Fruit fly (Drosophila melanogaster) whole organism, embryonic: Measurements from ENCODE around the gene CG2691.

ENCODE experiments used
- ATbp ChIP-seq: fragments of 200-800 bp; sonication (Bioruptor generic); optimal IDR thresholded peaks from 2 replicates; lab custom pipeline; 2017; ENCODE audit warnings: missing biosample characterization, mild to moderate bottlenecking, missing genetic modification characterization, missing genetic modification reagents
- Aef1 ChIP-seq: fragments of 200-800 bp; sonication (Bioruptor generic); IDR thresholded peaks from 3 replicates; pipeline ENCODE4 v1.3.6; 2022; ENCODE audit warnings: missing biosample characterization, missing genetic modification characterization
- Awh ChIP-seq: fragments of 200-800 bp; sonication (Bioruptor generic); IDR thresholded peaks from 2 replicates; pipeline ENCODE4, ENCODE4 v1.3.6; 2022; ENCODE audit warnings: missing biosample characterization, missing genetic modification characterization
- CG10959 ChIP-seq: fragments of 200-800 bp; sonication (Bioruptor generic); IDR thresholded peaks from 2 replicates; pipeline ENCODE4 v1.3.6; 2022; ENCODE audit warnings: missing biosample characterization, missing genetic modification characterization
- CG10979 ChIP-seq: fragments of 200-800 bp; sonication (Bioruptor generic); optimal IDR thresholded peaks from 2 replicates; lab custom pipeline; 2018; ENCODE audit warnings: missing biosample characterization, mild to moderate bottlenecking, missing genetic modification characterization, moderate library complexity
- CG14860 ChIP-seq: fragments of 200-800 bp; sonication (Bioruptor generic); IDR thresholded peaks from 3 replicates; pipeline ENCODE4 v1.3.6; 2022; ENCODE audit warnings: missing biosample characterization, missing genetic modification characterization; ENCODE audit not compliant: partially characterized antibody
- CG1529 ChIP-seq: fragments of 200-800 bp; sonication (Bioruptor generic); optimal IDR thresholded peaks from 3 replicates; lab custom pipeline; 2018; ENCODE audit warnings: missing biosample characterization, missing genetic modification characterization
- CG17361 ChIP-seq: fragments of 200-800 bp; sonication (Bioruptor generic); IDR thresholded peaks from 3 replicates; pipeline ENCODE4 v1.3.6; 2022; ENCODE audit warnings: missing biosample characterization, missing genetic modification characterization
- CG18599 ChIP-seq: fragments of 200-800 bp; sonication (Bioruptor generic); optimal IDR thresholded peaks from 3 replicates; lab custom pipeline; 2017; ENCODE audit warnings: missing biosample characterization, missing genetic modification characterization, mild to moderate bottlenecking, moderate library complexity, missing genetic modification reagents
- CG2116 ChIP-seq: fragments of 200-800 bp; sonication (Bioruptor generic); optimal IDR thresholded peaks from 3 replicates; lab custom pipeline; 2018; ENCODE audit warnings: missing biosample characterization, mild to moderate bottlenecking, missing genetic modification characterization
- CG30431 ChIP-seq: fragments of 200-800 bp; sonication (Bioruptor generic); optimal IDR thresholded peaks from 2 replicates; lab custom pipeline; 2017; ENCODE audit warnings: missing biosample characterization, missing genetic modification characterization
- CG33213 ChIP-seq: fragments of 200-800 bp; sonication (Bioruptor generic); optimal IDR thresholded peaks from 3 replicates; lab custom pipeline; 2016; ENCODE audit warnings: missing biosample characterization, missing genetic modification characterization
- CG4360 ChIP-seq: fragments of 200-800 bp; sonication (Bioruptor generic); IDR thresholded peaks from 2 replicates; pipeline ENCODE4 v1.3.6; 2022; ENCODE audit warnings: missing biosample characterization, missing genetic modification characterization
- CG5245 ChIP-seq: fragments of 200-800 bp; sonication (Bioruptor generic); optimal IDR thresholded peaks from 3 replicates; lab custom pipeline; 2016; ENCODE audit warnings: missing biosample characterization, missing genetic modification characterization
- CG6654 ChIP-seq: fragments of 200-800 bp; sonication (Bioruptor generic); optimal IDR thresholded peaks from 2 replicates; lab custom pipeline; 2017; ENCODE audit warnings: missing biosample characterization, mild to moderate bottlenecking, missing genetic modification characterization
- CG7963 ChIP-seq: fragments of 200-800 bp; sonication (Bioruptor generic); IDR thresholded peaks from 3 replicates; pipeline ENCODE4 v1.3.6; 2022; ENCODE audit warnings: missing biosample characterization, missing genetic modification characterization; ENCODE audit not compliant: partially characterized antibody
- CG7987 ChIP-seq: fragments of 200-800 bp; sonication (Bioruptor generic); optimal IDR thresholded peaks from 2 replicates; lab custom pipeline; 2018; ENCODE audit warnings: missing biosample characterization, mild to moderate bottlenecking, missing genetic modification characterization, moderate library complexity
- CG9797 ChIP-seq: fragments of 200-800 bp; sonication (Bioruptor generic); optimal IDR thresholded peaks from 3 replicates; lab custom pipeline; 2018; ENCODE audit warnings: missing biosample characterization, mild to moderate bottlenecking, missing genetic modification characterization
- CG9876 ChIP-seq: fragments of 200-800 bp; sonication (Bioruptor generic); optimal IDR thresholded peaks from 2 replicates; lab custom pipeline; 2016; ENCODE audit warnings: missing biosample characterization, missing genetic modification characterization
- CkIIα-i1 ChIP-seq: fragments of 200-800 bp; sonication (Bioruptor generic); IDR thresholded peaks from 2 replicates; pipeline ENCODE4 v1.3.6; 2022; ENCODE audit warnings: missing biosample characterization, missing genetic modification characterization
- D19A ChIP-seq: fragments of 200-800 bp; optimal IDR thresholded peaks from 3 replicates; lab custom pipeline; 2019; ENCODE audit warnings: missing biosample characterization, mild to moderate bottlenecking, missing genetic modification characterization, moderate library complexity
- Dll ChIP-seq: fragments of 200-800 bp; sonication (Bioruptor generic); IDR thresholded peaks from 4 replicates; pipeline ENCODE4 v1.3.6; 2022; ENCODE audit warnings: missing biosample characterization, missing genetic modification characterization; ENCODE audit not compliant: partially characterized antibody
- Dref ChIP-seq: fragments of 200-800 bp; sonication (Bioruptor generic); IDR thresholded peaks from 2 replicates; pipeline ENCODE4 v1.3.6; 2022; ENCODE audit warnings: missing biosample characterization, missing genetic modification characterization
- E2f1 ChIP-seq: fragments of 200-800 bp; sonication (Bioruptor generic); IDR thresholded peaks from 2 replicates; pipeline ENCODE4 v1.3.6; 2022; ENCODE audit warnings: missing biosample characterization, missing genetic modification characterization
- Eip74EF ChIP-seq, 2 experiments: fragments of 200-800 bp in 1 of 2; fragments of >200 bp in 1 of 2; sonication (Bioruptor generic) in 1 of 2; optimal IDR thresholded peaks; 2 replicates each; lab custom pipeline; 2017 to 2019; ENCODE audit warnings: missing biosample characterization in 2 of 2, missing genetic modification characterization in 2 of 2, mild to moderate bottlenecking in 1 of 2, moderate library complexity in 1 of 2
- Hand ChIP-seq: fragments of 200-800 bp; sonication (Bioruptor generic); optimal IDR thresholded peaks from 2 replicates; lab custom pipeline; 2017; ENCODE audit warnings: mild to moderate bottlenecking, missing biosample characterization, missing genetic modification reagents, missing genetic modification characterization
- HmgZ ChIP-seq: fragments of 200-800 bp; sonication (Bioruptor generic); optimal IDR thresholded peaks from 2 replicates; lab custom pipeline; 2018; ENCODE audit warnings: missing biosample characterization, mild to moderate bottlenecking, missing genetic modification characterization
- Hr3 ChIP-seq: fragments of 200-800 bp; sonication (Bioruptor generic); optimal IDR thresholded peaks from 3 replicates; lab custom pipeline; 2016; ENCODE audit warnings: missing biosample characterization, missing genetic modification characterization
- Hr78 ChIP-seq, 2 experiments: fragments of 200-800 bp in 1 of 2; fragments of >200 bp in 1 of 2; sonication (Bioruptor generic) in 1 of 2; optimal IDR thresholded peaks; 2 replicates each; lab custom pipeline; 2017 to 2019; ENCODE audit warnings: missing biosample characterization in 2 of 2, missing genetic modification characterization in 2 of 2, mild to moderate bottlenecking in 1 of 2, moderate library complexity in 1 of 2
- Lim3 ChIP-seq: fragments of 200-800 bp; sonication (Bioruptor generic); IDR thresholded peaks from 2 replicates; pipeline ENCODE4 v1.3.6; 2022; ENCODE audit warnings: missing biosample characterization, missing genetic modification characterization
- Med ChIP-seq: fragments of 200-800 bp; sonication (Bioruptor generic); peaks from one replicate; lab custom pipeline; 2016; ENCODE audit warnings: missing biosample characterization, missing genetic modification characterization, mild to moderate bottlenecking, inconsistent platforms, moderate library complexity
- Nf-YC ChIP-seq: fragments of 200-800 bp; optimal IDR thresholded peaks from 3 replicates; lab custom pipeline; 2019; ENCODE audit warnings: missing biosample characterization, mild to moderate bottlenecking, missing genetic modification characterization, moderate library complexity
- Side ChIP-seq: fragments of 200-800 bp; sonication (Bioruptor generic); optimal IDR thresholded peaks from 2 replicates; lab custom pipeline; 2016; ENCODE audit warnings: missing biosample characterization, missing genetic modification characterization
- Sin3A ChIP-seq: fragments of >200 bp; optimal IDR thresholded peaks from 2 replicates; lab custom pipeline; 2018
- Sox100B ChIP-seq: fragments of 200-800 bp; sonication (Bioruptor generic); optimal IDR thresholded peaks from 3 replicates; lab custom pipeline; 2018; ENCODE audit warnings: missing biosample characterization, mild to moderate bottlenecking, missing genetic modification characterization
- Trl ChIP-seq, 3 experiments: fragments of >200 bp in 2 of 3; fragments of 200-800 bp in 1 of 3; sonication (Bioruptor generic) in 1 of 3; optimal IDR thresholded peaks; 2 replicates in 1 of 3; 3 replicates in 2 of 3; lab custom pipeline; 2016 to 2017; ENCODE audit warnings: missing biosample characterization in 1 of 3, missing genetic modification characterization in 1 of 3
- Xbp1 ChIP-seq: fragments of 200-800 bp; sonication (Bioruptor generic); optimal IDR thresholded peaks from 3 replicates; lab custom pipeline; 2016; ENCODE audit warnings: missing biosample characterization, mild to moderate bottlenecking, missing genetic modification characterization
- disco-r ChIP-seq: fragments of 200-800 bp; sonication (Bioruptor generic); optimal IDR thresholded peaks from 2 replicates; lab custom pipeline; 2016; ENCODE audit warnings: missing biosample characterization, missing genetic modification characterization
- ems ChIP-seq: fragments of 200-800 bp; sonication (Bioruptor generic); optimal IDR thresholded peaks from 3 replicates; lab custom pipeline; 2016; ENCODE audit warnings: missing biosample characterization, missing genetic modification characterization
- exex ChIP-seq: fragments of 200-800 bp; sonication (Bioruptor generic); optimal IDR thresholded peaks from 4 replicates; lab custom pipeline; 2018; ENCODE audit warnings: missing biosample characterization, mild to moderate bottlenecking, missing genetic modification characterization, moderate library complexity
- grn ChIP-seq: fragments of 200-800 bp; sonication (Bioruptor generic); optimal IDR thresholded peaks from 3 replicates; lab custom pipeline; 2017; ENCODE audit warnings: missing biosample characterization, missing genetic modification characterization
- insv ChIP-seq, 2 experiments: fragments of 200-800 bp; sonication (Bioruptor generic); optimal IDR thresholded peaks; 3 replicates each; lab custom pipeline; 2016 to 2018; ENCODE audit warnings: missing biosample characterization in 2 of 2, missing genetic modification characterization in 2 of 2
- mld ChIP-seq: fragments of 200-800 bp; sonication (Bioruptor generic); IDR thresholded peaks from 3 replicates; pipeline ENCODE4 v1.3.6; 2022; ENCODE audit warnings: missing biosample characterization, missing genetic modification characterization; ENCODE audit not compliant: partially characterized antibody
- pho ChIP-seq: fragments of 200-800 bp; sonication (Bioruptor generic); optimal IDR thresholded peaks from 2 replicates; lab custom pipeline; 2016; ENCODE audit warnings: missing biosample characterization, missing genetic modification characterization
- psq ChIP-seq: fragments of 200-800 bp; sonication (Bioruptor generic); optimal IDR thresholded peaks from 2 replicates; lab custom pipeline; 2017; ENCODE audit warnings: missing biosample characterization, missing genetic modification characterization
- sd ChIP-seq: fragments of 200-800 bp; sonication (Bioruptor generic); optimal IDR thresholded peaks from 3 replicates; lab custom pipeline; 2018; ENCODE audit warnings: missing biosample characterization, mild to moderate bottlenecking, missing genetic modification characterization, moderate library complexity
- sens ChIP-seq: fragments of 200-800 bp; sonication (Bioruptor generic); peaks from one replicate; lab custom pipeline; 2016; ENCODE audit warnings: missing biosample characterization, missing genetic modification characterization
- tll ChIP-seq, 2 experiments: fragments of 200-800 bp in 1 of 2; fragments of >200 bp in 1 of 2; sonication (Bioruptor generic) in 1 of 2; optimal IDR thresholded peaks; 2 replicates each; lab custom pipeline; 2017 to 2019; ENCODE audit warnings: missing biosample characterization in 2 of 2, missing genetic modification characterization in 2 of 2, mild to moderate bottlenecking in 1 of 2, moderate library complexity in 1 of 2
- toy ChIP-seq: fragments of 200-800 bp; sonication (Bioruptor generic); IDR thresholded peaks from 2 replicates; pipeline ENCODE4 v1.3.6; 2022; ENCODE audit warnings: missing biosample characterization, missing genetic modification characterization
- usp ChIP-seq: fragments of >200 bp; optimal IDR thresholded peaks from 2 replicates; lab custom pipeline; 2017; ENCODE audit warnings: missing biosample characterization, missing genetic modification characterization
- zfh1 ChIP-seq: fragments of 200-800 bp; sonication (Bioruptor generic); IDR thresholded peaks from 3 replicates; pipeline ENCODE4 v1.3.6; 2022; ENCODE audit warnings: missing biosample characterization, missing genetic modification characterization

The CG2691 gene

DNA sequence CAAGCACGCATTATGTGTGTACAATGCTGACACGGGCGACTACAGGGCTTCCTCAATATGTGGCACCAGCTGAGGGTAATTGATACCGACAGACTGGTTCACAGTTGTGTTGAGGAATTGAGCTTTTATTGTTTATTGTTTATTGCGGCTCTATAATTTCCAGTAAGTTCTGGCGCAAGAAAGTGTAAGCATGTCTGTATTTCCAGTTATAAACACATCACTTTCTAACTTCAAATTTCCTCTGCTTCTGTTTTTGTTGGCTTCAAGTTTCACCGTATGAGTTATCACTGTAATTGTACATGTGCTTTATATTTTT is 2.3 kb upstream of the CG2691 start (continued):
- no peak for TF ChIP-seq usp (GFP tag; lab: Kevin White, UChicago)
- TF ChIP-seq disco-r, result peak; percentile 35
- peak; percentile 68 for TF ChIP-seq HmgZ (tag; lab: Kevin White, UChicago)
- peak in 1 of 2 experiments; percentile 66 for TF ChIP-seq Eip74EF (GFP tag; optimal IDR thresholded peaks at IDR 0.05; lab: Kevin White, UChicago)
- peak; percentile 56; the same call in 2 of the 3 replicates for TF ChIP-seq zfh1 (GFP tag; lab: Robert Waterston, UW)
- peak; percentile 67 for TF ChIP-seq Hr3
- peak; percentile 77 for TF ChIP-seq CG17361
- peak; percentile 89 for TF ChIP-seq CG18599 (GFP tag; lab: Kevin White, UChicago)
- no peak for TF ChIP-seq CG9797 (GFP tag; lab: Kevin White, UChicago)
- no peak for TF ChIP-seq mld (GFP tag; lab: Robert Waterston, UW)
- TF ChIP-seq sd, result peak; percentile 69
- no peak for TF ChIP-seq CG7963 (GFP tag; lab: Robert Waterston, UW)
- no peak for TF ChIP-seq grn (GFP tag; lab: Kevin White, UChicago)
- TF ChIP-seq Trl (optimal IDR thresholded peaks at IDR 0.05; lab: Kevin White, UChicago), result no peak
- peak; percentile 77 for TF ChIP-seq Trl (GFP tag; optimal IDR thresholded peaks at IDR 0.05; lab: Kevin White, UChicago)
- peak; percentile 53 for TF ChIP-seq CG5245 (GFP tag; lab: Kevin White, UChicago)
- TF ChIP-seq ems (GFP tag; lab: Kevin White, UChicago), result peak; percentile 71
- TF ChIP-seq CG7987 (GFP tag; lab: Kevin White, UChicago), result peak; percentile 72
- no peak for TF ChIP-seq CG14860 (GFP tag; lab: Robert Waterston, UW)
- peak; percentile 0 for TF ChIP-seq CG6654
- peak; percentile 57 for TF ChIP-seq D19A (tag; lab: Kevin White, UChicago)
- TF ChIP-seq CG9876 (GFP tag; lab: Kevin White, UChicago), result peak; percentile 65
- TF ChIP-seq CG33213 (GFP tag; lab: Kevin White, UChicago), result peak; percentile 51
- TF ChIP-seq Aef1 (GFP tag; lab: Robert Waterston, UW), result peak; percentile 69
- TF ChIP-seq ATbp (GFP tag; lab: Kevin White, UChicago), result peak; percentile 56
- TF ChIP-seq Side, result peak; percentile 77
- TF ChIP-seq Dll, result no peak
- peak; percentile 46 for TF ChIP-seq exex (tag; lab: Kevin White, UChicago)
- TF ChIP-seq toy (GFP tag; lab: Robert Waterston, UW), result no peak
- no peak for TF ChIP-seq CkIIα-i1
- peak; percentile 62 for TF ChIP-seq CG10979 (tag; lab: Kevin White, UChicago)
- peak; percentile 49 for TF ChIP-seq CG1529 (GFP tag; lab: Kevin White, UChicago)
- no peak for TF ChIP-seq Awh (GFP tag; lab: Robert Waterston, UW)
- TF ChIP-seq pho (GFP tag; lab: Kevin White, UChicago), result peak; percentile 77
- TF ChIP-seq Hr78 (GFP tag; optimal IDR thresholded peaks at IDR 0.05; lab: Kevin White, UChicago), result peak in 1 of 2 experiments; percentile 57
- no peak for TF ChIP-seq CG10959 (GFP tag; lab: Robert Waterston, UW)
- TF ChIP-seq Med (GFP tag; lab: Kevin White, UChicago), result peak; percentile 96
- TF ChIP-seq psq (GFP tag; lab: Kevin White, UChicago), result no peak
- no peak for TF ChIP-seq Dref
- no peak; the same call in 1 of the 2 replicates for TF ChIP-seq CG4360
- peak; percentile 63 for TF ChIP-seq Sox100B (GFP tag; lab: Kevin White, UChicago)
- TF ChIP-seq tll (GFP tag; optimal IDR thresholded peaks at IDR 0.05; lab: Kevin White, UChicago), result no peak
- TF ChIP-seq Xbp1 (GFP tag; lab: Kevin White, UChicago), result peak; percentile 56
- peak; percentile 23 for TF ChIP-seq CG30431 (GFP tag; lab: Kevin White, UChicago)
- TF ChIP-seq insv (GFP tag; optimal IDR thresholded peaks at IDR 0.05; lab: Kevin White, UChicago), result no peak
- TF ChIP-seq E2f1 (GFP tag; lab: Robert Waterston, UW), result peak; percentile 62
- TF ChIP-seq Lim3, result no peak
- TF ChIP-seq CG2116 (GFP tag; lab: Kevin White, UChicago), result peak; percentile 30
- TF ChIP-seq Hand (GFP tag; lab: Kevin White, UChicago), result peak; percentile 79
- peak; percentile 93 for TF ChIP-seq sens (GFP tag; lab: Kevin White, UChicago)
- no peak for TF ChIP-seq Sin3A (lab: Kevin White, UChicago)
- TF ChIP-seq Nf-YC (tag; lab: Kevin White, UChicago), result peak; percentile 56
